Fruit fly (Drosophila melanogaster) whole organism, pupa: ENCODE results near the gene CG34342.

ENCODE experiments used
- CG10348 ChIP-seq: fragments of 200-800 bp; sonication (Bioruptor generic); IDR thresholded peaks from 2 replicates; pipeline ENCODE4 v1.3.6; 2022; ENCODE audit warnings: missing biosample characterization, missing genetic modification characterization
- CG12605 ChIP-seq: fragments of 200-800 bp; sonication (Bioruptor generic); IDR thresholded peaks from 2 replicates; pipeline ENCODE4 v1.3.6; 2022; ENCODE audit warnings: missing biosample characterization, missing genetic modification characterization
- CG13204 ChIP-seq: fragments of 200-800 bp; sonication (Bioruptor generic); optimal IDR thresholded peaks from 2 replicates; lab custom pipeline; 2018; ENCODE audit warnings: missing biosample characterization, mild to moderate bottlenecking, missing genetic modification characterization, moderate library complexity
- CG14655 ChIP-seq: fragments of 200-800 bp; sonication (Bioruptor generic); optimal IDR thresholded peaks from 3 replicates; lab custom pipeline; 2017; ENCODE audit warnings: mild to moderate bottlenecking, missing biosample characterization, missing genetic modification reagents, missing genetic modification characterization
- CG15710 ChIP-seq: fragments of 200-800 bp; sonication (Bioruptor generic); optimal IDR thresholded peaks from 2 replicates; lab custom pipeline; 2018; ENCODE audit warnings: missing biosample characterization, mild to moderate bottlenecking, missing genetic modification characterization, moderate library complexity
- CG17806 ChIP-seq: fragments of 200-800 bp; sonication (Bioruptor generic); optimal IDR thresholded peaks from 2 replicates; lab custom pipeline; 2018; ENCODE audit warnings: missing biosample characterization, mild to moderate bottlenecking, missing genetic modification characterization, moderate library complexity
- CG32121 ChIP-seq: fragments of 200-800 bp; sonication (Bioruptor generic); IDR thresholded peaks from 2 replicates; pipeline ENCODE4 v1.3.6; 2022; ENCODE audit warnings: missing biosample characterization, missing genetic modification characterization
- CG34367 ChIP-seq: fragments of 200-800 bp; sonication (Bioruptor generic); optimal IDR thresholded peaks from 2 replicates; lab custom pipeline; 2018; ENCODE audit warnings: missing biosample characterization, mild to moderate bottlenecking, missing genetic modification characterization
- CG4496 ChIP-seq: fragments of 200-800 bp; sonication (Bioruptor generic); IDR thresholded peaks from 3 replicates; pipeline ENCODE4 v1.3.6; 2022; ENCODE audit warnings: missing biosample characterization, missing genetic modification characterization
- CG8159 ChIP-seq: fragments of 200-800 bp; sonication (Bioruptor generic); optimal IDR thresholded peaks from 3 replicates; lab custom pipeline; 2018; ENCODE audit warnings: missing biosample characterization, mild to moderate bottlenecking, missing genetic modification characterization, moderate library complexity
- CG8301 ChIP-seq: fragments of 200-800 bp; sonication (Bioruptor generic); optimal IDR thresholded peaks from 2 replicates; lab custom pipeline; 2018; ENCODE audit warnings: missing biosample characterization, mild to moderate bottlenecking, missing genetic modification characterization
- CG9948 ChIP-seq: fragments of 200-800 bp; sonication (Bioruptor generic); optimal IDR thresholded peaks from 2 replicates; lab custom pipeline; 2018; ENCODE audit warnings: missing biosample characterization, mild to moderate bottlenecking, missing genetic modification characterization, moderate library complexity
- D1 ChIP-seq: fragments of 200-800 bp; sonication (Bioruptor generic); optimal IDR thresholded peaks from 2 replicates; lab custom pipeline; 2018; ENCODE audit warnings: missing biosample characterization, mild to moderate bottlenecking, missing genetic modification characterization, moderate library complexity
- EcR ChIP-seq: fragments of 200-800 bp; sonication (Bioruptor generic); optimal IDR thresholded peaks from 3 replicates; lab custom pipeline; 2019; ENCODE audit warnings: missing biosample characterization, missing genetic modification characterization, mild to moderate bottlenecking, moderate library complexity, missing genetic modification reagents
- Ets98B ChIP-seq: fragments of 200-800 bp; sonication (Bioruptor generic); IDR thresholded peaks from 2 replicates; pipeline ENCODE4 v1.3.6; 2022; ENCODE audit warnings: missing biosample characterization, missing genetic modification characterization
- Pif1A ChIP-seq: fragments of 200-800 bp; sonication (Bioruptor generic); optimal IDR thresholded peaks from 3 replicates; lab custom pipeline; 2016; ENCODE audit warnings: missing biosample characterization, missing genetic modification characterization
- Pif1B ChIP-seq: fragments of 200-800 bp; sonication (Bioruptor generic); optimal IDR thresholded peaks from 3 replicates; lab custom pipeline; 2016; ENCODE audit warnings: missing biosample characterization, missing genetic modification characterization
- Snoo ChIP-seq: fragments of 200-800 bp; sonication (Bioruptor generic); optimal IDR thresholded peaks from 3 replicates; lab custom pipeline; 2017; ENCODE audit warnings: missing biosample characterization, mild to moderate bottlenecking, missing genetic modification characterization, inconsistent platforms
- fd96Ca ChIP-seq: fragments of 200-800 bp; sonication (Bioruptor generic); IDR thresholded peaks from 3 replicates; pipeline ENCODE4 v1.3.6; 2022; ENCODE audit warnings: missing biosample characterization, missing genetic modification characterization
- gl ChIP-seq: fragments of 200-800 bp; sonication (Bioruptor generic); optimal IDR thresholded peaks from 2 replicates; lab custom pipeline; 2018; ENCODE audit warnings: missing biosample characterization, mild to moderate bottlenecking, missing genetic modification characterization
- rn ChIP-seq: fragments of 200-800 bp; sonication (Bioruptor generic); IDR thresholded peaks from 2 replicates; pipeline ENCODE4 v1.3.6; 2022; ENCODE audit warnings: missing biosample characterization, missing genetic modification characterization

The CG34342 gene

DNA sequence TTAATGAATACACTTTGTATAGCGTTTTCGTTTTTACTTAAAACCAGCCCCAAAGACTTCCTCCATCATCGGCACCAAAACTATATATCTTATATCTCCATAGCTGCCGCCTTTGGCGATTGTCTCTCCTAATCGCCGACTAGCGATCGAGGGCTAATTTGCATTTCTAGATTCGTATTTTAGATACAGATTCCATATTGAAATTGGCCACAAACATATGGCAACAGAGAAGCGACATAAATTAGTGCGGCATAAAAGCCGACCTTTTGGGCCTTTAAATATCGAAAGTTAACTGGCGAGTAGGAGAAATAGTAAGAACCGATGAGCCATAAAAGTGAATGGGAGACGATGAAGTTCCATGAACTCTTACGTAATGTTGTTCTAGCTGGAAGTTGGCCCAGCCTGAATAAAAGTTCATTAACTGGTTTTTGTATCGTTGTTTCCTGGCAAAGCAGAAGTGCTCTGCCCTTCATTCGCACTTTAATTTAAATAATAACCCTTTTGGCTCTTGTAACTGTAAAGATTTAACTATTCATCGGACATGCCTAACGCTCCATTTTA lies 37.9 kb upstream of the CG34342 start:
- TF ChIP-seq EcR (GFP tag; lab: Kevin White, UChicago) = peak; percentile 91
- TF ChIP-seq CG15710 = no peak

dm6 chr3L:5542772-5543371 lies 32.2 kb upstream of the CG34342 start:
- no peak for TF ChIP-seq CG8301 (tag; lab: Kevin White, UChicago)

dm6 chr3L:5540637-5541241 lies 30.1 kb upstream of the CG34342 start:
- TF ChIP-seq CG12605 (no peak), Pif1A (GFP tag; lab: Kevin White, UChicago) (no peak), Pif1B (no peak), Ets98B (GFP tag; lab: Robert Waterston, UW) (no peak), rn (no peak), CG4496 (no peak), D1 (tag; lab: Kevin White, UChicago) (no peak), CG13204 (GFP tag; lab: Kevin White, UChicago) (no peak), Snoo (tag; lab: Kevin White, UChicago) (no peak), fd96Ca (GFP tag; lab: Robert Waterston, UW) (no peak), CG14655 (no peak), CG9948 (tag; lab: Kevin White, UChicago) (no peak), CG34367 (no peak), CG32121 (no peak), CG17806 (no peak), CG8159 (tag; lab: Kevin White, UChicago) (no peak), CG15710 (no peak)

dm6 chr3L:5535659-5536058 lies 25.0 kb upstream of the CG34342 start, which contains the start of gene CG13285:
Gene CG13285, minus strand, starts transcription at chr3L:5535759.
- TF ChIP-seq CG9948 (tag; lab: Kevin White, UChicago) = no peak
- TF ChIP-seq CG34367 = no peak
- TF ChIP-seq CG17806 = no peak
- no peak for TF ChIP-seq fd96Ca (GFP tag; lab: Robert Waterston, UW)
- TF ChIP-seq CG8159 (tag; lab: Kevin White, UChicago) = no peak
- TF ChIP-seq D1 (tag; lab: Kevin White, UChicago) = no peak
- TF ChIP-seq rn = no peak
- no peak for TF ChIP-seq CG32121
- TF ChIP-seq Snoo (tag; lab: Kevin White, UChicago) = no peak
- no peak for TF ChIP-seq CG12605
- no peak for TF ChIP-seq Ets98B (GFP tag; lab: Robert Waterston, UW)
- TF ChIP-seq Pif1A (GFP tag; lab: Kevin White, UChicago) = no peak
- no peak for TF ChIP-seq EcR (GFP tag; lab: Kevin White, UChicago)
- TF ChIP-seq gl (tag; lab: Kevin White, UChicago) = no peak
- TF ChIP-seq CG14655 = no peak
- TF ChIP-seq CG13204 (GFP tag; lab: Kevin White, UChicago) = no peak

- TF ChIP-seq rn = no peak
Measured at dm6 chr3L:5534253-5534652, 23.6 kb upstream of the CG34342 start.

DNA sequence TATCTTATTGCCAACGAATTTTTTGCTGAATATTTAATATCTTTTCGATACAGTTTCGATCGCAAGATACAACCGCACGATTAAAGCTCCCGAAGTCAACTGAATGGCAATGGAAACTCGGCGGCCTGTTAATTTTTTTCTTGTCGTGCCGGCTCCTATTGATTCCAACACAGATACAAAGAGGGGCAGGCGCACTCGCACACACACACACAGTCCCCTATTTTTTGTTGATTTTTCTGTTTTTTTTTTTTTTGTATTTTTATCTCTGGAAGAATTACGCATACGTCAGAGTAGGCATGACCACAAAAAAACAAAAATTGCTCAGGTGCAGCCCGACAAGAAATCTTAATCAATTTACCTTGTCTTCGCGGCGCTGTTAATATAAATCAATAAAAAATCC lies 18.6 kb upstream of the CG34342 start, which contains the start of gene Lkr:
Gene Lkr (minus strand): TSS at position 101 of the 400 bp plus-strand sequence.
- TF ChIP-seq gl (tag; lab: Kevin White, UChicago) (no peak), CG34367 (no peak), CG8301 (tag; lab: Kevin White, UChicago) (no peak), CG8159 (tag; lab: Kevin White, UChicago) (no peak), CG13204 (GFP tag; lab: Kevin White, UChicago) (no peak), Snoo (tag; lab: Kevin White, UChicago) (no peak), CG4496 (no peak), Pif1B (no peak), rn (no peak), CG32121 (no peak), CG17806 (no peak), CG14655 (no peak), CG10348 (no peak)

dm6 chr3L:5522904-5523428 lies 12.3 kb upstream of the CG34342 start:
- no peak for TF ChIP-seq rn
- no peak for TF ChIP-seq CG4496
- TF ChIP-seq CG34367 = no peak
- no peak for TF ChIP-seq CG14655
- no peak for TF ChIP-seq CG9948 (tag; lab: Kevin White, UChicago)
- TF ChIP-seq CG15710 = no peak
- TF ChIP-seq CG8301 (tag; lab: Kevin White, UChicago) = no peak
- no peak for TF ChIP-seq CG13204 (GFP tag; lab: Kevin White, UChicago)
- no peak for TF ChIP-seq Snoo (tag; lab: Kevin White, UChicago)
- TF ChIP-seq Pif1B = no peak
- no peak for TF ChIP-seq CG12605
- TF ChIP-seq CG32121 = no peak
- no peak for TF ChIP-seq fd96Ca (GFP tag; lab: Robert Waterston, UW)
